Fruit fly (Drosophila melanogaster) whole organism, embryonic: ENCODE data around the gene Srg3.
A peak's percentile ranks its signal among the peaks of the same experiment; 100 is the strongest.

Experiments
- BEAF-32 ChIP-seq: fragments of 200-800 bp; sonication (Bioruptor generic); optimal IDR thresholded peaks from 3 replicates; lab custom pipeline; 2017; ENCODE audit warnings: missing biosample characterization, missing genetic modification characterization, mild to moderate bottlenecking, moderate library complexity, missing genetic modification reagents
- CG17359 ChIP-seq: fragments of 200-800 bp; sonication (Bioruptor generic); optimal IDR thresholded peaks from 3 replicates; lab custom pipeline; 2018; ENCODE audit warnings: missing biosample characterization, mild to moderate bottlenecking, missing genetic modification characterization, moderate library complexity
- CG3163 ChIP-seq: fragments of 200-800 bp; sonication (Bioruptor generic); optimal IDR thresholded peaks from 3 replicates; lab custom pipeline; 2016; ENCODE audit warnings: missing biosample characterization, missing genetic modification characterization
- CG9215 ChIP-seq: fragments of 200-800 bp; sonication (Bioruptor generic); IDR thresholded peaks from 2 replicates; pipeline ENCODE4 v1.3.6; 2022; ENCODE audit warnings: missing biosample characterization, missing genetic modification characterization
- Dfd ChIP-seq, 2 experiments: fragments of >200 bp; optimal IDR thresholded peaks; 2 replicates each; lab custom pipeline; 2017; ENCODE audit warnings: missing biosample characterization in 2 of 2, missing genetic modification characterization in 2 of 2
- Hr39 ChIP-seq: fragments of >200 bp; optimal IDR thresholded peaks from 2 replicates; lab custom pipeline; 2017
- Ravus ChIP-seq: fragments of 200-800 bp; sonication (Bioruptor generic); IDR thresholded peaks from 2 replicates; pipeline ENCODE4 v1.3.6; 2022; ENCODE audit warnings: missing biosample characterization, missing genetic modification characterization
- Taf1 ChIP-seq: fragments of 200-800 bp; sonication (Bioruptor generic); IDR thresholded peaks from 2 replicates; pipeline ENCODE4 v1.3.6; 2022; ENCODE audit warnings: missing biosample characterization, missing genetic modification characterization
- Xbp1 ChIP-seq: fragments of 200-800 bp; sonication (Bioruptor generic); optimal IDR thresholded peaks from 3 replicates; lab custom pipeline; 2016; ENCODE audit warnings: missing biosample characterization, mild to moderate bottlenecking, missing genetic modification characterization
- bigmax ChIP-seq: fragments of 200-800 bp; sonication (Bioruptor generic); optimal IDR thresholded peaks from 2 replicates; lab custom pipeline; 2018; ENCODE audit warnings: missing biosample characterization, mild to moderate bottlenecking, missing genetic modification characterization
- dan ChIP-seq: fragments of 200-800 bp; sonication (Bioruptor generic); IDR thresholded peaks from 2 replicates; pipeline ENCODE4 v1.3.6; 2022; ENCODE audit warnings: missing biosample characterization, missing genetic modification characterization
- exex ChIP-seq: fragments of 200-800 bp; sonication (Bioruptor generic); optimal IDR thresholded peaks from 4 replicates; lab custom pipeline; 2018; ENCODE audit warnings: missing biosample characterization, mild to moderate bottlenecking, missing genetic modification characterization, moderate library complexity
- z ChIP-seq: fragments of 200-800 bp; sonication (Bioruptor generic); IDR thresholded peaks from 3 replicates; pipeline ENCODE4 v1.3.6; 2022; ENCODE audit warnings: missing biosample characterization, missing genetic modification characterization
- zfh1 ChIP-seq: fragments of 200-800 bp; sonication (Bioruptor generic); IDR thresholded peaks from 3 replicates; pipeline ENCODE4 v1.3.6; 2022; ENCODE audit warnings: missing biosample characterization, missing genetic modification characterization

dm6 chr3L:9429665-9430607 lies 13.1 kb upstream of the Srg3 start, which contains the start of the genes RpS17 and MTF-1:
- TF ChIP-seq Ravus (GFP tag; lab: Robert Waterston, UW) (no peak), CG17359 (tag; lab: Kevin White, UChicago) (peak; percentile 37), Hr39 (no peak), zfh1 (GFP tag; lab: Robert Waterston, UW) (peak; percentile 68; the same call in 2 of the 3 replicates), Dfd (GFP tag; optimal IDR thresholded peaks at IDR 0.05; lab: Kevin White, UChicago) (no peak), Taf1 (GFP tag; lab: Robert Waterston, UW) (no peak), Xbp1 (peak; percentile 41), CG3163 (GFP tag; lab: Kevin White, UChicago) (peak; percentile 39), CG9215 (GFP tag; lab: Robert Waterston, UW) (no peak), z (GFP tag; lab: Robert Waterston, UW) (no peak), dan (GFP tag; lab: Robert Waterston, UW) (no peak), exex (tag; lab: Kevin White, UChicago) (peak; percentile 45), bigmax (GFP tag; lab: Kevin White, UChicago) (no peak), BEAF-32 (peak; percentile 44)
